Worm (Caenorhabditis elegans): ENCODE measurements around the gene C05D12.2.

DNA sequence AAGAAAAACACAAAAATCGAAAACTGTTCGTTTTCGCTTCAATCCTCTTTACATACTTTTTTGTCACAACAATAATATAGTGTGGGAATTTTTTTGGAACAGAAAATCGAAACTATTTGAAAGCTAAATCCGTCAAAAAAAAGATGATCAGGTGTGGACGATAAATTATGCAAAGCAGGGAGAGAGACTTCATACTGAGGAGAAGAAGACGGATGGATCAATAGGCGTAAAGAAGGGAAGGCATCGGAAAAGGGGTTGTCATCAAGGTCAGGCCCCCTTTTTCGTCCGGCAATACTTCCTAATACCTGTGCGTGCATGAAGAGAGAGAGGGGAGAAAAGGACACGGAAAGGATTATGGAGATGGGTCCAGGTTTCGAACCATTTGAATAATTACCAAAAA is 17.7 kb upstream of the C05D12.2 start:
- TF ChIP-seq W03F9.2 (tag; optimal IDR thresholded peaks at IDR 0.05) (no peak), dao-5 (tag; optimal IDR thresholded peaks at IDR 0.05) (no peak)
